Worm (Caenorhabditis elegans): Measurements from ENCODE around the gene F35D2.6.

F35D2.6 gene

DNA sequence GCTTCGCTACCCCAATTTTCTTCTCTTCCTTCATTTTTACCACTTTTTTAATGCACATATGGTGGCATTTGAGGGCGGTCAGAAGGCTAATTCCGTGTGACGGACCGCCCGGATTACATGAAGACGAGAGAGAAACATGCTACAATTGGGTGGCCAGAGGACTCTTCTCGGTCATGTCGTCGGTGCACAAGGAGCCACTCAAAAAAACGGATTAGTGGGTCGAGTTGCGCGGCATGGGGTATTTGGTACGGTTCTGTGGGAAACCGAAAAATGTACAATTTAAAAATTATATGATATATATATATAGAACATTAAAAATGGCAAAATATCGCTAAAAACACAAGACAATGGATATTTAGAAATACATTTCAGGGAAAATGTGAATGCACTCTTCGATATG, 6.7 kb upstream of the F35D2.6 start:
- TF ChIP-seq mdl-1 (tag; optimal IDR thresholded peaks at IDR 0.05) (no peak), skn-1 (tag; optimal IDR thresholded peaks at IDR 0.05) (no peak), elt-2 (tag; optimal IDR thresholded peaks at IDR 0.05) (no peak), pqm-1 (tag; optimal IDR thresholded peaks at IDR 0.05) (no peak), eor-1 (tag; optimal IDR thresholded peaks at IDR 0.05) (no peak), ama-1 (optimal IDR thresholded peaks at IDR 0.05) (no peak), lin-39 (tag; optimal IDR thresholded peaks at IDR 0.05) (no peak), fos-1 (tag; optimal IDR thresholded peaks at IDR 0.05) (no peak), nhr-12 (tag; optimal IDR thresholded peaks at IDR 0.05) (no peak), nhr-77 (tag; optimal IDR thresholded peaks at IDR 0.05) (no peak), fkh-10 (GFP tag; optimal IDR thresholded peaks at IDR 0.05) (no peak), tbx-2 (tag; optimal IDR thresholded peaks at IDR 0.05) (no peak), zag-1 (tag; optimal IDR thresholded peaks at IDR 0.05) (no peak), ceh-9 (tag; optimal IDR thresholded peaks at IDR 0.05) (no peak), elt-3 (tag; optimal IDR thresholded peaks at IDR 0.05) (no peak)

DNA sequence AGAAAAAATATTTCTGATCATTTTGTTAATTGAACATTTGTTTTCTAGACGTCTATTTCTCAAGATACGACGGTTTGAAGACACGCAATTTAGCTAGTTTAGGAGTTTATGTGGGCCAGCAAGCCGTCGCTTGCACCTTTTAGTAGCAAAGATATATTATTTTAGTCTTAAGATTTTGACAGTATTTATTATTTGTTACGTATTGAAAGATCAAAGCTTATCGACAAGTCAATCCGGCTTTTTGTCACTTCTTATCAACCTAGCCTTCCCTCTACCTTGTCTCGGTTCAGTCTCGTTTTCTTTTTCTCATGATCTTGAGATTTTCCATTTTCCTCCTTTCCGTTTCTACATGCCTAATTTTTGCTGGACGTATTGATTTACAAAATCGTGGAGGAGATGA, 3.4 kb upstream of the F35D2.6 start, which contains the start of gene F35D2.2:
TSS of gene F35D2.2 (plus strand) at position 301 of the 400 bp plus-strand sequence.
- TF ChIP-seq egl-27 (tag; optimal IDR thresholded peaks at IDR 0.05) (no peak), R02D3.7 (tag; optimal IDR thresholded peaks at IDR 0.05) (no peak), mml-1 (tag; optimal IDR thresholded peaks at IDR 0.05) (no peak), jun-1 (tag; optimal IDR thresholded peaks at IDR 0.05) (no peak), nhr-12 (tag; optimal IDR thresholded peaks at IDR 0.05) (no peak), sea-2 (GFP tag; optimal IDR thresholded peaks at IDR 0.05) (no peak), hmg-11 (tag; optimal IDR thresholded peaks at IDR 0.05) (no peak), nhr-28 (tag; optimal IDR thresholded peaks at IDR 0.05) (no peak), elt-1 (tag; optimal IDR thresholded peaks at IDR 0.05) (no peak), egl-5 (tag; optimal IDR thresholded peaks at IDR 0.05) (no peak), fkh-10 (GFP tag; optimal IDR thresholded peaks at IDR 0.05) (no peak), fkh-2 (tag; optimal IDR thresholded peaks at IDR 0.05) (no peak), unc-39 (tag; optimal IDR thresholded peaks at IDR 0.05) (no peak), ama-1 (optimal IDR thresholded peaks at IDR 0.05) (no peak), ZK546.5 (tag; optimal IDR thresholded peaks at IDR 0.05) (no peak), elt-2 (tag; optimal IDR thresholded peaks at IDR 0.05) (no peak), pqm-1 (tag; optimal IDR thresholded peaks at IDR 0.05) (no peak), nhr-11 (tag; optimal IDR thresholded peaks at IDR 0.05) (no peak)

DNA sequence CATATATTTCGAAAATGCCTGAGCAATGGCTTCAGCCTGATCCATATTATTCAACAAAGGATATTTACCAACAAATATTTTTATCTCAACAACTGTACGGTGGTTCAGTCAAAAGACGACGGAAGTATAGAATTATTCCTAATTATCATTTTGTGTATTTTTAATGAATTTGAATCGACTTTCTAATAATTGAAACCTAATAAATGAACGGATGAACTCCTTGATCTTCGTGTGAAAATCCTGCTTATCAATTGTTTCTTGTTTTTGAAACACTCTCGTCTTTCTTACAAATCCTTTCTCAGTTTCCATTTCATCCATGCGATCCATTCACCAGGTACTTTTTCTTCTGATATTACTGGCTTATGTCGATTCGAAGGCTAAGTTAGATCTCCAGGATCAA, 1.9 kb upstream of the F35D2.6 start, which contains the start of gene F35D2.1:
TSS of gene F35D2.1 (plus strand) at position 301 of the 400 bp plus-strand sequence.
- no peak for TF ChIP-seq egl-5 (tag; optimal IDR thresholded peaks at IDR 0.05)
- TF ChIP-seq tbx-2 (tag; optimal IDR thresholded peaks at IDR 0.05), result no peak
- no peak for TF ChIP-seq egl-27 (tag; optimal IDR thresholded peaks at IDR 0.05)
- no peak for TF ChIP-seq elt-1 (tag; optimal IDR thresholded peaks at IDR 0.05)
- no peak for TF ChIP-seq nhr-43 (tag; optimal IDR thresholded peaks at IDR 0.05; ENCODE audit: poor library complexity, severe bottlenecking)
- TF ChIP-seq fos-1 (tag; optimal IDR thresholded peaks at IDR 0.05), result no peak
- TF ChIP-seq nhr-25 (tag; optimal IDR thresholded peaks at IDR 0.05), result no peak
- no peak for TF ChIP-seq elt-2 (tag; optimal IDR thresholded peaks at IDR 0.05)
- TF ChIP-seq ama-1 (optimal IDR thresholded peaks at IDR 0.05), result no peak
- no peak for TF ChIP-seq ceh-82 (tag; optimal IDR thresholded peaks at IDR 0.05)
- no peak for TF ChIP-seq nhr-11 (tag; optimal IDR thresholded peaks at IDR 0.05)
- TF ChIP-seq ceh-9 (tag; optimal IDR thresholded peaks at IDR 0.05), result no peak
- TF ChIP-seq nhr-77 (tag; optimal IDR thresholded peaks at IDR 0.05), result no peak
- no peak for TF ChIP-seq lin-15B (tag; optimal IDR thresholded peaks at IDR 0.05)
- no peak for TF ChIP-seq skn-1 (tag; optimal IDR thresholded peaks at IDR 0.05)
- no peak for TF ChIP-seq ztf-11 (tag; optimal IDR thresholded peaks at IDR 0.05)
- TF ChIP-seq unc-39 (tag; optimal IDR thresholded peaks at IDR 0.05), result no peak
- no peak for TF ChIP-seq snpc-4 (tag; optimal IDR thresholded peaks at IDR 0.05)
- no peak for TF ChIP-seq ZK546.5 (tag; optimal IDR thresholded peaks at IDR 0.05)

DNA sequence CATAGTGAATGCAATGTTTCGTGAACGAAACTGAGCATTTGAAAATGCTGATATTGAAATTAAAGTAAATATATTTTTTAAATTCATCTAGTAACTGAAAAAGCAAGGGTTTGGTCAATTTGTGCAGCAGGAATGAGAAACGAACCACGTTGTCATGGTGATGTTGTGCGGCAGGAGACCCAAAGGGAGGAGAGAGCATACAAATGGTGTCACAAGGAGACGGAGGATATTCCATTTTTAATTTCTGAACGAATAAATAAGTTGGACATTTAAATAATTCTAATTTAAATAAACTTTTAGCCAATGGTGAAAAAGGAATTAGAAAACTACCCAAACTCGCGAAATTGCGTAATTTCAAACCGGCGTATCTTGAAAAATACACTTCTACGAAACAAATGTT, 6.0 kb downstream of the F35D2.6 start, which contains the start of gene mks-3:
TSS of gene mks-3 (minus strand) at position 101 of the 400 bp plus-strand sequence.
- TF ChIP-seq elt-2 (tag; optimal IDR thresholded peaks at IDR 0.05) (no peak), skn-1 (tag; optimal IDR thresholded peaks at IDR 0.05) (no peak), fkh-2 (tag; optimal IDR thresholded peaks at IDR 0.05) (no peak), nhr-28 (tag; optimal IDR thresholded peaks at IDR 0.05) (no peak), lin-39 (tag; optimal IDR thresholded peaks at IDR 0.05) (no peak), unc-39 (tag; optimal IDR thresholded peaks at IDR 0.05) (no peak), egl-5 (tag; optimal IDR thresholded peaks at IDR 0.05) (no peak), ceh-16 (tag; optimal IDR thresholded peaks at IDR 0.05) (no peak), daf-12 (tag; optimal IDR thresholded peaks at IDR 0.05) (no peak), nhr-12 (tag; optimal IDR thresholded peaks at IDR 0.05) (no peak)

Data from whole organism, L3 larva.